Worm (Caenorhabditis elegans) whole organism, midembryonic: ENCODE measurements around the gene F31B9.2.

Source experiments
- T22C8.4 ChIP-seq: fragments of 200-800 bp; sonication (Bioruptor generic); IDR thresholded peaks from 2 replicates; pipeline ENCODE4 v1.3.6; 2022; ENCODE audit warnings: missing genetic modification characterization, missing compliant biosample characterization
- cog-1 ChIP-seq: sonication (generic microtip); optimal IDR thresholded peaks from 2 replicates; lab custom pipeline; 2016; ENCODE audit warnings: missing genetic modification characterization, missing compliant biosample characterization
- flt-1 ChIP-seq: fragments of 200-800 bp; sonication (Bioruptor generic); IDR thresholded peaks from 2 replicates; pipeline ENCODE4 v1.3.6; 2022; ENCODE audit warnings: missing genetic modification characterization, missing compliant biosample characterization
- klf-2 ChIP-seq: fragments of 200-800 bp; sonication (Bioruptor generic); conservative IDR thresholded peaks from 2 replicates; pipeline ENCODE4 v1.3.6; 2022; ENCODE audit warnings: missing genetic modification reagents, missing genetic modification characterization, missing compliant biosample characterization
- ref-1 ChIP-seq: fragments of 200-800 bp; sonication (Bioruptor generic); conservative IDR thresholded peaks from 2 replicates; pipeline ENCODE4 v1.3.6; 2022; ENCODE audit warnings: missing genetic modification reagents, missing genetic modification characterization, missing compliant biosample characterization
- tab-1 ChIP-seq: fragments of 200-800 bp; sonication (Bioruptor generic); IDR thresholded peaks from 2 replicates; pipeline ENCODE4 v1.3.6; 2022; ENCODE audit warnings: missing genetic modification characterization, missing compliant biosample characterization
- ztf-23 ChIP-seq: fragments of 200-800 bp; sonication (Bioruptor generic); IDR thresholded peaks from 2 replicates; pipeline ENCODE4 v1.3.6; 2022; ENCODE audit warnings: missing genetic modification reagents, missing genetic modification characterization, missing compliant biosample characterization
- ztf-29 ChIP-seq: fragments of 200-800 bp; sonication (Bioruptor generic); IDR thresholded peaks from 2 replicates; pipeline ENCODE4 v1.3.6; 2022; ENCODE audit warnings: missing genetic modification reagents, missing genetic modification characterization, missing compliant biosample characterization

- TF ChIP-seq flt-1 (no peak), tab-1 (GFP tag; lab: Robert Waterston, UW) (no peak), klf-2 (GFP tag; lab: Robert Waterston, UW) (no peak), ztf-29 (GFP tag; lab: Robert Waterston, UW) (no peak), T22C8.4 (GFP tag; lab: Robert Waterston, UW) (no peak), cog-1 (no peak), ref-1 (GFP tag; lab: Robert Waterston, UW) (no peak), ztf-23 (GFP tag; lab: Robert Waterston, UW) (no peak)
Observed at ce11 chrX:15945806-15946205, 28.6 kb downstream of the F31B9.2 start.
